Fruit fly (Drosophila melanogaster) whole organism, pupa: ENCODE results near the gene repo.

ENCODE experiments used
- CG10348 ChIP-seq: fragments of 200-800 bp; sonication (Bioruptor generic); IDR thresholded peaks from 2 replicates; pipeline ENCODE4 v1.3.6; 2022; ENCODE audit warnings: missing biosample characterization, missing genetic modification characterization
- CG12605 ChIP-seq: fragments of 200-800 bp; sonication (Bioruptor generic); IDR thresholded peaks from 2 replicates; pipeline ENCODE4 v1.3.6; 2022; ENCODE audit warnings: missing biosample characterization, missing genetic modification characterization
- CG13204 ChIP-seq: fragments of 200-800 bp; sonication (Bioruptor generic); optimal IDR thresholded peaks from 2 replicates; lab custom pipeline; 2018; ENCODE audit warnings: missing biosample characterization, mild to moderate bottlenecking, missing genetic modification characterization, moderate library complexity
- CG14655 ChIP-seq: fragments of 200-800 bp; sonication (Bioruptor generic); optimal IDR thresholded peaks from 3 replicates; lab custom pipeline; 2017; ENCODE audit warnings: mild to moderate bottlenecking, missing biosample characterization, missing genetic modification reagents, missing genetic modification characterization
- CG17806 ChIP-seq: fragments of 200-800 bp; sonication (Bioruptor generic); optimal IDR thresholded peaks from 2 replicates; lab custom pipeline; 2018; ENCODE audit warnings: missing biosample characterization, mild to moderate bottlenecking, missing genetic modification characterization, moderate library complexity
- CG32121 ChIP-seq: fragments of 200-800 bp; sonication (Bioruptor generic); IDR thresholded peaks from 2 replicates; pipeline ENCODE4 v1.3.6; 2022; ENCODE audit warnings: missing biosample characterization, missing genetic modification characterization
- CG4496 ChIP-seq: fragments of 200-800 bp; sonication (Bioruptor generic); IDR thresholded peaks from 3 replicates; pipeline ENCODE4 v1.3.6; 2022; ENCODE audit warnings: missing biosample characterization, missing genetic modification characterization
- CG8159 ChIP-seq: fragments of 200-800 bp; sonication (Bioruptor generic); optimal IDR thresholded peaks from 3 replicates; lab custom pipeline; 2018; ENCODE audit warnings: missing biosample characterization, mild to moderate bottlenecking, missing genetic modification characterization, moderate library complexity
- CG9948 ChIP-seq: fragments of 200-800 bp; sonication (Bioruptor generic); optimal IDR thresholded peaks from 2 replicates; lab custom pipeline; 2018; ENCODE audit warnings: missing biosample characterization, mild to moderate bottlenecking, missing genetic modification characterization, moderate library complexity
- D1 ChIP-seq: fragments of 200-800 bp; sonication (Bioruptor generic); optimal IDR thresholded peaks from 2 replicates; lab custom pipeline; 2018; ENCODE audit warnings: missing biosample characterization, mild to moderate bottlenecking, missing genetic modification characterization, moderate library complexity
- EcR ChIP-seq: fragments of 200-800 bp; sonication (Bioruptor generic); optimal IDR thresholded peaks from 3 replicates; lab custom pipeline; 2019; ENCODE audit warnings: missing biosample characterization, missing genetic modification characterization, mild to moderate bottlenecking, moderate library complexity, missing genetic modification reagents
- Ets98B ChIP-seq: fragments of 200-800 bp; sonication (Bioruptor generic); IDR thresholded peaks from 2 replicates; pipeline ENCODE4 v1.3.6; 2022; ENCODE audit warnings: missing biosample characterization, missing genetic modification characterization
- Snoo ChIP-seq: fragments of 200-800 bp; sonication (Bioruptor generic); optimal IDR thresholded peaks from 3 replicates; lab custom pipeline; 2017; ENCODE audit warnings: missing biosample characterization, mild to moderate bottlenecking, missing genetic modification characterization, inconsistent platforms
- gl ChIP-seq: fragments of 200-800 bp; sonication (Bioruptor generic); optimal IDR thresholded peaks from 2 replicates; lab custom pipeline; 2018; ENCODE audit warnings: missing biosample characterization, mild to moderate bottlenecking, missing genetic modification characterization

DNA sequence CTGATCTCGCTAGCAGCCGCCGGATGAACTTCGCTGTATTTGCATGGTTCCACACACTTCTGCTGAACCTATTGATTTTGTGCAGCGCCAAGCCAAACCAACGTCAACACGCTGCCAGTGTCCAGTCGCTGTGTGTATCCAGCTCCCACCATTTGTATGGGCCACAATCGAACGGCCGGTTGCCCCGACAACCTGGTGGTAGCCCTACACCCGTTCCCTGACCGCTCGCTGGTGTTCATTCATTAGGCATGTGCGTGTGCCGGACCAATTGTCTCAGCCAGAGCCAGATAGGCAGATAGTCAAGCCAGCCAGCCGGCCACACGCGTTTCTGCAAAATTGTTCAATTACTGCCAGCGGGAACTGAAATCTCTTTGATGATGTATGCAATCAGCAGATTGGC is 44.1 kb upstream of the repo start, which contains the start of gene CG14313:
- no peak for TF ChIP-seq CG12605 (GFP tag; lab: Robert Waterston, UW)
- TF ChIP-seq CG32121: no peak
- no peak for TF ChIP-seq CG17806 (tag; lab: Kevin White, UChicago)
- TF ChIP-seq CG13204: no peak
- TF ChIP-seq Snoo: no peak
- no peak for TF ChIP-seq D1 (tag; lab: Kevin White, UChicago)
- TF ChIP-seq CG10348 (GFP tag; lab: Robert Waterston, UW): no peak
- TF ChIP-seq EcR: no peak
- no peak for TF ChIP-seq CG4496 (GFP tag; lab: Robert Waterston, UW)
- TF ChIP-seq gl (tag; lab: Kevin White, UChicago): no peak
- no peak for TF ChIP-seq CG8159 (tag; lab: Kevin White, UChicago)
- no peak for TF ChIP-seq CG9948 (tag; lab: Kevin White, UChicago)
- no peak for TF ChIP-seq CG14655 (GFP tag; lab: Kevin White, UChicago)
- TF ChIP-seq Ets98B (GFP tag; lab: Robert Waterston, UW): no peak
